Worm (Caenorhabditis elegans): ENCODE data around the gene T02H6.7.
A peak's percentile ranks its signal among the peaks of the same experiment; 100 is the strongest.

T02H6.7 gene

ce11 chrII:682326-682725 is at the start of gene T02H6.7:
Gene T02H6.7 (plus strand): TSS chrII:682626.
- TF ChIP-seq nhr-12 (tag; optimal IDR thresholded peaks at IDR 0.05) (no peak), blmp-1 (tag; optimal IDR thresholded peaks at IDR 0.05) (no peak), tbx-8 (GFP tag; optimal IDR thresholded peaks at IDR 0.05) (no peak), mep-1 (tag; optimal IDR thresholded peaks at IDR 0.05) (no peak), pha-4 (tag; optimal IDR thresholded peaks at IDR 0.05) (no peak), ceh-43 (GFP tag; optimal IDR thresholded peaks at IDR 0.05) (no peak), zip-8 (tag; optimal IDR thresholded peaks at IDR 0.05) (no peak), unc-62 (GFP tag; optimal IDR thresholded peaks at IDR 0.05) (no peak), nhr-2 (tag; optimal IDR thresholded peaks at IDR 0.05) (no peak), mls-2 (tag; optimal IDR thresholded peaks at IDR 0.05) (no peak), lin-32 (GFP tag; optimal IDR thresholded peaks at IDR 0.05) (no peak), drap-1 (GFP tag; optimal IDR thresholded peaks at IDR 0.05) (no peak), ceh-83 (GFP tag; optimal IDR thresholded peaks at IDR 0.05) (no peak), elt-1 (tag; optimal IDR thresholded peaks at IDR 0.05; ENCODE audit: borderline replicate concordance, insufficient read depth) (no peak), ham-2 (GFP tag; optimal IDR thresholded peaks at IDR 0.05) (no peak), ces-1 (GFP tag; optimal IDR thresholded peaks at IDR 0.05) (no peak), bed-3 (GFP tag; optimal IDR thresholded peaks at IDR 0.05) (no peak), nhr-237 (tag; optimal IDR thresholded peaks at IDR 0.05) (no peak), unc-39 (tag; optimal IDR thresholded peaks at IDR 0.05) (no peak), lsy-2 (tag; optimal IDR thresholded peaks at IDR 0.05) (no peak)

- no peak for TF ChIP-seq snpc-4 (tag; optimal IDR thresholded peaks at IDR 0.05)
- TF ChIP-seq nhr-2 (tag; optimal IDR thresholded peaks at IDR 0.05): no peak
- TF ChIP-seq ceh-39 (tag; optimal IDR thresholded peaks at IDR 0.05): no peak
- no peak for TF ChIP-seq cnd-1 (tag; optimal IDR thresholded peaks at IDR 0.05)
- no peak for TF ChIP-seq ztf-11 (tag; optimal IDR thresholded peaks at IDR 0.05)
- TF ChIP-seq zip-8 (tag; optimal IDR thresholded peaks at IDR 0.05): no peak
- no peak for TF ChIP-seq unc-39 (tag; optimal IDR thresholded peaks at IDR 0.05)
- no peak for TF ChIP-seq elt-3 (tag; optimal IDR thresholded peaks at IDR 0.05)
- no peak for TF ChIP-seq hlh-1 (tag; optimal IDR thresholded peaks at IDR 0.05)
- TF ChIP-seq ces-1 (GFP tag; optimal IDR thresholded peaks at IDR 0.05): no peak
- no peak for TF ChIP-seq ham-2 (GFP tag; optimal IDR thresholded peaks at IDR 0.05)
- no peak for TF ChIP-seq sem-2 (GFP tag; optimal IDR thresholded peaks at IDR 0.05)
These were observed 48.4 kb upstream of the T02H6.7 start, which contains the start of gene T04B8.1 for ce11 chrII:633984-634383. Gene T04B8.1 (plus strand): TSS chrII:634284.

ce11 chrII:639467-639866 is 43.0 kb upstream of the T02H6.7 start, which contains the start of gene K07E8.6:
Gene K07E8.6 (minus strand): TSS chrII:639567.
- TF ChIP-seq mab-5 (tag; optimal IDR thresholded peaks at IDR 0.05) (no peak), ces-1 (GFP tag; optimal IDR thresholded peaks at IDR 0.05) (no peak), blmp-1 (tag; optimal IDR thresholded peaks at IDR 0.05) (no peak), unc-39 (tag; optimal IDR thresholded peaks at IDR 0.05) (no peak), M03D4.4 (tag; optimal IDR thresholded peaks at IDR 0.05) (no peak), nhr-2 (tag; optimal IDR thresholded peaks at IDR 0.05) (no peak), lin-13 (tag; optimal IDR thresholded peaks at IDR 0.05) (no peak), ceh-39 (tag; optimal IDR thresholded peaks at IDR 0.05) (no peak), nhr-28 (tag; optimal IDR thresholded peaks at IDR 0.05) (no peak), pha-4 (tag; optimal IDR thresholded peaks at IDR 0.05) (no peak), elt-3 (tag; optimal IDR thresholded peaks at IDR 0.05) (no peak), nhr-12 (tag; optimal IDR thresholded peaks at IDR 0.05) (no peak), flh-1 (GFP tag; optimal IDR thresholded peaks at IDR 0.05) (no peak), snpc-4 (tag; optimal IDR thresholded peaks at IDR 0.05) (no peak), mls-2 (tag; optimal IDR thresholded peaks at IDR 0.05) (no peak), ztf-11 (tag; optimal IDR thresholded peaks at IDR 0.05) (no peak)

- TF ChIP-seq ham-2 (GFP tag; optimal IDR thresholded peaks at IDR 0.05) (peak; percentile 9), snpc-4 (tag; optimal IDR thresholded peaks at IDR 0.05) (no peak), elt-3 (tag; optimal IDR thresholded peaks at IDR 0.05) (no peak)
These were observed 38.7 kb upstream of the T02H6.7 start for ce11 chrII:643733-644132.

ce11 chrII:650321-651005 is 32.0 kb upstream of the T02H6.7 start, which contains the start of the genes K07E8.7 and frpr-14:
Gene K07E8.7 (minus strand): TSS chrII:650367.
Gene frpr-14 (plus strand): TSS chrII:650955.
- TF ChIP-seq ces-1 (GFP tag; optimal IDR thresholded peaks at IDR 0.05) (peak; percentile 33), lsy-2 (tag; optimal IDR thresholded peaks at IDR 0.05) (peak; percentile 28), sptf-1 (tag; optimal IDR thresholded peaks at IDR 0.05) (no peak)

Measured in whole organism, mixed stage, embryonic.